Fruit fly (Drosophila melanogaster) whole organism, adult: Measurements from ENCODE around the gene CG34302.

ENCODE experiments used
- CG11617 ChIP-seq: fragments of 200-800 bp; sonication (Bioruptor generic); optimal IDR thresholded peaks from 2 replicates; lab custom pipeline; 2017; ENCODE audit warnings: mild to moderate bottlenecking, missing biosample characterization, missing genetic modification reagents, missing genetic modification characterization
- CG12768 ChIP-seq: fragments of 200-800 bp; sonication (Bioruptor generic); optimal IDR thresholded peaks from 2 replicates; lab custom pipeline; 2017; ENCODE audit warnings: missing biosample characterization, missing genetic modification characterization, mild to moderate bottlenecking, moderate library complexity, missing genetic modification reagents
- CG14711 ChIP-seq: fragments of 200-800 bp; sonication (Bioruptor generic); optimal IDR thresholded peaks from 2 replicates; lab custom pipeline; 2018; ENCODE audit warnings: missing biosample characterization, mild to moderate bottlenecking, missing genetic modification characterization, moderate library complexity
- CG1620 ChIP-seq: fragments of 200-800 bp; sonication (Bioruptor generic); optimal IDR thresholded peaks from 2 replicates; lab custom pipeline; 2016; ENCODE audit warnings: missing biosample characterization, missing genetic modification characterization
- CG33017 ChIP-seq: fragments of 200-800 bp; sonication (Bioruptor generic); optimal IDR thresholded peaks from 2 replicates; lab custom pipeline; 2018; ENCODE audit warnings: missing biosample characterization, mild to moderate bottlenecking, missing genetic modification characterization, moderate library complexity
- CG7045 ChIP-seq: fragments of 200-800 bp; sonication (Bioruptor generic); optimal IDR thresholded peaks from 2 replicates; lab custom pipeline; 2017; ENCODE audit warnings: missing biosample characterization, mild to moderate bottlenecking, missing genetic modification characterization
- CG7101 ChIP-seq: fragments of 200-800 bp; sonication (Bioruptor generic); optimal IDR thresholded peaks from 2 replicates; lab custom pipeline; 2018; ENCODE audit warnings: missing biosample characterization, mild to moderate bottlenecking, missing genetic modification characterization, moderate library complexity
- Clk ChIP-seq: fragments of 200-800 bp; sonication (Bioruptor generic); optimal IDR thresholded peaks from 2 replicates; lab custom pipeline; 2017; ENCODE audit warnings: missing biosample characterization, missing genetic modification characterization
- Crg-1 ChIP-seq: fragments of 200-800 bp; sonication (Bioruptor generic); optimal IDR thresholded peaks from 2 replicates; lab custom pipeline; 2016; ENCODE audit warnings: missing biosample characterization, missing genetic modification characterization
- Hr96 ChIP-seq: fragments of 200-800 bp; sonication (Bioruptor generic); optimal IDR thresholded peaks from 2 replicates; lab custom pipeline; 2016; ENCODE audit warnings: missing biosample characterization, missing genetic modification characterization
- Mnt ChIP-seq: fragments of 200-800 bp; sonication (Bioruptor generic); optimal IDR thresholded peaks from 2 replicates; lab custom pipeline; 2016; ENCODE audit warnings: missing biosample characterization, mild to moderate bottlenecking, missing genetic modification characterization
- bab1 ChIP-seq: fragments of 200-800 bp; sonication (Bioruptor generic); optimal IDR thresholded peaks from 3 replicates; lab custom pipeline; 2019; ENCODE audit warnings: missing biosample characterization, mild to moderate bottlenecking, missing genetic modification characterization, moderate library complexity
- cic ChIP-seq: fragments of 200-800 bp; sonication (Bioruptor generic); optimal IDR thresholded peaks from 2 replicates; lab custom pipeline; 2017; ENCODE audit warnings: missing biosample characterization, mild to moderate bottlenecking, missing genetic modification characterization, moderate library complexity
- cnc ChIP-seq, 2 experiments: fragments of >200 bp; optimal IDR thresholded peaks; 2 replicates each; lab custom pipeline; 2017
- kay ChIP-seq: fragments of 200-800 bp; sonication (Bioruptor generic); peaks from one replicate; lab custom pipeline; 2016; ENCODE audit warnings: missing biosample characterization, missing genetic modification characterization, borderline replicate concordance
- ovo ChIP-seq: fragments of 200-800 bp; sonication (Bioruptor generic); optimal IDR thresholded peaks from 2 replicates; lab custom pipeline; 2016; ENCODE audit warnings: missing biosample characterization, missing genetic modification characterization
- pad ChIP-seq: fragments of 200-800 bp; sonication (Bioruptor generic); optimal IDR thresholded peaks from 3 replicates; lab custom pipeline; 2017; ENCODE audit warnings: missing biosample characterization, missing genetic modification characterization, mild to moderate bottlenecking, moderate library complexity, missing genetic modification reagents
- toe ChIP-seq: fragments of 200-800 bp; sonication (Bioruptor generic); optimal IDR thresholded peaks from 2 replicates; lab custom pipeline; 2016; ENCODE audit warnings: missing biosample characterization, missing genetic modification characterization

CG34302 gene

dm6 chr3R:9823723-9824122 lies at the start of gene CG34302:
Gene CG34302, minus strand, starts transcription at chr3R:9823823.
- TF ChIP-seq Crg-1 (GFP tag; lab: Kevin White, UChicago) = no peak
- no peak for TF ChIP-seq CG7045 (GFP tag; lab: Kevin White, UChicago)
- TF ChIP-seq cnc (optimal IDR thresholded peaks at IDR 0.05; lab: Kevin White, UChicago) = no peak
- TF ChIP-seq Clk = no peak
- no peak for TF ChIP-seq ovo (GFP tag; lab: Kevin White, UChicago)
- no peak for TF ChIP-seq CG11617 (GFP tag; lab: Kevin White, UChicago)
- TF ChIP-seq toe (GFP tag; lab: Kevin White, UChicago) = no peak
- no peak for TF ChIP-seq kay (GFP tag; lab: Kevin White, UChicago)
- no peak for TF ChIP-seq Mnt (GFP tag; lab: Kevin White, UChicago)

DNA sequence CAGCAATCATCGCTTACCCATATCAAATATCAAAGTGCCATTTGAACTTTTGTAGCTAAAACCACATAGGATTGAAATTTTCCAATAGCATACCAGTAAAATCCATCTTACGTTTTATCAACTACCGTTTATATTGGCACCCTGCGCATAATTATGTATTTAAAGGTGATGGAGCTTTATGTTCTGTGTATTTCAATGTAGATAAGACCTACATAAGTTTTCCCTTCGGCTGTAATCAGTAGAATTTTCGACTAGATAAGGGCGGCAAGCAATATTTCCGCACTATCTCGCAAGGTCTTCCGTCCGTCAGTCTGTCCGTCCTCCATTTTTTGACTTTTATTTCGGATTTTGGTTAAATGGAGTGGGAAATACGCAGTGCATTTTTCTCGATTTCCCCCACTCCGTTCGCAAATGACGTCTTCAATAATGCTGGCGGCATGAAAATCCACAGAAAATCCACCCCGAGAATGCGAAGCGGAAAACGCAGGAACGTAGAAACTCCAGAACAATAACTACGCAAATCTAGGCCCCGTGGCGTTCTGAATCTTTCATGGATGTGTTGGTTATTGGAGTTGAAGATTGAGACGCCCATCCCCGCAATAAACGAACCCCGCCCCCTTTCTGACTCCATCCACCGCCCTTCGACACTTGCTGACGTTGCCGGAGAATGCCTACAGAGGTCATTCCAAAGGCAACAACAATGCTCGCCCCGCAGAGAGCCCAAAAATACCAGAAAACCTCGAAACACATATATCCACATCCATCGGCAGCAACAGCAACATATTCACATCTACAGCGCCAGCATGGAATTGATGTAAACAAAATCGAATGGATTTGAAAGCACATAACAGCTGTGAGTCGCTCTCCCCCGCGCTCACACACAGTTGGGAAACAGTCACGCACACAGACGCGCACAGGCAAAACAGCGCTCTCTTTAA lies 49.5 kb upstream of the CG34302 start:
- TF ChIP-seq Clk = no peak
- no peak for TF ChIP-seq CG11617 (GFP tag; lab: Kevin White, UChicago)
- TF ChIP-seq Hr96 = no peak
- TF ChIP-seq bab1 (GFP tag; lab: Kevin White, UChicago) = no peak
- no peak for TF ChIP-seq CG12768
- TF ChIP-seq cnc (optimal IDR thresholded peaks at IDR 0.05; lab: Kevin White, UChicago) = no peak
- no peak for TF ChIP-seq CG7045 (GFP tag; lab: Kevin White, UChicago)
- TF ChIP-seq ovo (GFP tag; lab: Kevin White, UChicago) = no peak
- no peak for TF ChIP-seq CG14711 (tag; lab: Kevin White, UChicago)
- TF ChIP-seq cic (GFP tag; lab: Kevin White, UChicago) = no peak
- TF ChIP-seq CG33017 = no peak
- TF ChIP-seq pad (GFP tag; lab: Kevin White, UChicago) = no peak
- no peak for TF ChIP-seq Mnt (GFP tag; lab: Kevin White, UChicago)
- no peak for TF ChIP-seq toe (GFP tag; lab: Kevin White, UChicago)
- no peak for TF ChIP-seq CG1620 (GFP tag; lab: Kevin White, UChicago)
- TF ChIP-seq CG7101 (tag; lab: Kevin White, UChicago) = no peak

dm6 chr3R:9872133-9872814 lies 48.7 kb upstream of the CG34302 start:
- peak; percentile 10 for TF ChIP-seq cic (GFP tag; lab: Kevin White, UChicago)
- TF ChIP-seq toe (GFP tag; lab: Kevin White, UChicago) = no peak
- no peak for TF ChIP-seq CG7101 (tag; lab: Kevin White, UChicago)
- no peak for TF ChIP-seq Mnt (GFP tag; lab: Kevin White, UChicago)
- no peak for TF ChIP-seq CG33017
- no peak for TF ChIP-seq bab1 (GFP tag; lab: Kevin White, UChicago)
- TF ChIP-seq cnc (optimal IDR thresholded peaks at IDR 0.05; lab: Kevin White, UChicago) = no peak

dm6 chr3R:9870378-9870777 lies 46.8 kb upstream of the CG34302 start:
- no peak for TF ChIP-seq toe (GFP tag; lab: Kevin White, UChicago)

- TF ChIP-seq ovo (GFP tag; lab: Kevin White, UChicago) = no peak
- no peak for TF ChIP-seq cic (GFP tag; lab: Kevin White, UChicago)
- no peak for TF ChIP-seq CG7101 (tag; lab: Kevin White, UChicago)
- TF ChIP-seq Clk = no peak
Measured at dm6 chr3R:9869954-9870353, 46.3 kb upstream of the CG34302 start.

DNA sequence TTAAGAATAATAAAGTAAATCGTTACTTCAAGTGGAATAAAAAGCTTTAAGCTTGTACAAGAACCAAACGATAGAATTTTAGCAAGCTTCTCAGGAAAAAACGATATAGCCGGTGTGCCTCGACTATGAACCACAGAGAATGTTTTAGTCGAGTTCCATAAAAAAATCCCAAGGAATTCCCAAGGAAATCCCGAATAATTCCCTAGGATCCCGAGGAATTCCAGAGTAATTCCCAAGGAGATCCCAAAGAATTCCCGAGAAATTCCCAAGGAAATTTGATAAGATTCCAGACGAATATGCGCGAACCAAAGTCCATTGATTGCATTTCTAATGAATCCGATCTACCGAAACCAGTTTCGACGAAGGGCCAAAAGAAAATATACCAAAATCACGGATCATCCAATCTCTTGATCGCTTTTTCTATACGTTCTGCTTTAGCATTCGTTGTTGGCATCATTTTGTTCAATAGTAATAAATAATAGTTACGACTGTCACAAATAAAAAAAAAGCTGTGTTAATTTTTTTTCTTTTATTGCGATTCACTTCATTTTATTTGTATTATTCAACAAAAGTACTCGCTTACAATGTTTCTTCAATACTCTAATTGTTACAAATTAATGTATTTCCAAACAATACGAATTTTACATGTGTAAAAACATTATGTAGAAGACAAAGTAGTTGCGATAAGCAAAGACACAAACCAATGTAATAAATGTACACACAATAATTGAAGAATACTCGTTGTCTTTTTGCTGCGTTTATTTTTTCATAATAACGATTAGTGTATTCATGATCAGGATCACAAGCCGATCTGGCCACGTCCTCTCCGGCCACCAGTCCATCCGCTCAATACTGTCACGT lies 45.1 kb upstream of the CG34302 start:
- TF ChIP-seq kay (GFP tag; lab: Kevin White, UChicago) = no peak
- TF ChIP-seq ovo (GFP tag; lab: Kevin White, UChicago) = no peak
- TF ChIP-seq Mnt (GFP tag; lab: Kevin White, UChicago) = no peak
- no peak for TF ChIP-seq Clk
- TF ChIP-seq CG1620 (GFP tag; lab: Kevin White, UChicago) = no peak
- TF ChIP-seq pad (GFP tag; lab: Kevin White, UChicago) = no peak
- TF ChIP-seq CG7101 (tag; lab: Kevin White, UChicago) = no peak
- no peak for TF ChIP-seq cic (GFP tag; lab: Kevin White, UChicago)
- no peak for TF ChIP-seq CG14711 (tag; lab: Kevin White, UChicago)
